Worm (Caenorhabditis elegans) whole organism, L4 larva: ENCODE results near the gene unc-64.

Experiments used
- ZK546.5 ChIP-seq, 2 experiments: sonication (generic microtip); optimal IDR thresholded peaks; 2 replicates each; lab custom pipeline; 2017; ENCODE audit warnings: missing biosample characterization in 2 of 2, missing genetic modification characterization in 2 of 2
- ceh-28 ChIP-seq: fragments of 150-350 bp; optimal IDR thresholded peaks from 2 replicates; lab custom pipeline; 2014; ENCODE audit warnings: missing biosample characterization, missing genetic modification reagents, missing genetic modification characterization
- ceh-62 ChIP-seq: sonication (generic microtip); optimal IDR thresholded peaks from 2 replicates; lab custom pipeline; 2017; ENCODE audit warnings: missing biosample characterization, missing genetic modification characterization
- lin-13 ChIP-seq: fragments of 150-350 bp; optimal IDR thresholded peaks from 2 replicates; lab custom pipeline; 2014; ENCODE audit warnings: missing biosample characterization, missing genetic modification reagents, missing genetic modification characterization
- lin-29 ChIP-seq: fragments of 200-800 bp; sonication (Bioruptor generic); IDR thresholded peaks from 2 replicates; pipeline ENCODE4 v1.3.6; 2022; ENCODE audit warnings: missing genetic modification reagents, missing genetic modification characterization, missing compliant biosample characterization
- lin-39 ChIP-seq: fragments of 150-350 bp; optimal IDR thresholded peaks from 2 replicates; lab custom pipeline; 2014; ENCODE audit warnings: missing biosample characterization, missing genetic modification reagents, missing genetic modification characterization
- mdl-1 ChIP-seq, 2 experiments: fragments of 150-350 bp in 1 of 2; sonication (generic microtip) in 1 of 2; optimal IDR thresholded peaks; 2 replicates each; lab custom pipeline; 2014 to 2017; ENCODE audit warnings: missing biosample characterization in 2 of 2, missing genetic modification characterization in 2 of 2
- nhr-10 ChIP-seq: fragments of 150-350 bp; optimal IDR thresholded peaks from 2 replicates; lab custom pipeline; 2014; ENCODE audit warnings: missing biosample characterization, missing genetic modification characterization
- nhr-76 ChIP-seq: fragments of 150-350 bp; optimal IDR thresholded peaks from 2 replicates; lab custom pipeline; 2014; ENCODE audit warnings: missing biosample characterization, missing genetic modification characterization
- pqm-1 ChIP-seq: sonication (generic microtip); optimal IDR thresholded peaks from 2 replicates; lab custom pipeline; 2017; ENCODE audit warnings: missing biosample characterization, missing genetic modification characterization
- skn-1 ChIP-seq: fragments of 150-350 bp; optimal IDR thresholded peaks from 2 replicates; lab custom pipeline; 2014; ENCODE audit warnings: missing biosample characterization, missing genetic modification characterization
- snpc-1.2 ChIP-seq: fragments of 200-800 bp; sonication (Bioruptor generic); IDR thresholded peaks from 2 replicates; pipeline ENCODE4 v1.3.6; 2022; ENCODE audit warnings: missing genetic modification reagents, missing genetic modification characterization, missing compliant biosample characterization
- unc-39 ChIP-seq: sonication (generic microtip); optimal IDR thresholded peaks from 2 replicates; lab custom pipeline; 2017; ENCODE audit warnings: missing biosample characterization, missing genetic modification characterization
- ztf-11 ChIP-seq: fragments of 150-350 bp; optimal IDR thresholded peaks from 2 replicates; lab custom pipeline; 2014; ENCODE audit warnings: missing biosample characterization, missing genetic modification characterization

ce11 chrIII:13322578-13322977, 45.5 kb downstream of the unc-64 start, which contains the start of gene F53A2.11:
- TF ChIP-seq lin-39 (no peak), snpc-1.2 (GFP tag; lab: Robert Waterston, UW) (no peak), ceh-28 (tag; lab: Kevin White, UChicago) (no peak), ceh-62 (tag; lab: Kevin White, UChicago) (no peak), pqm-1 (tag; lab: Kevin White, UChicago) (no peak), ZK546.5 (tag; optimal IDR thresholded peaks at IDR 0.05; lab: Kevin White, UChicago) (no peak), skn-1 (tag; lab: Kevin White, UChicago) (no peak), mdl-1 (tag; optimal IDR thresholded peaks at IDR 0.05; lab: Kevin White, UChicago) (no peak), ztf-11 (no peak), unc-39 (tag; lab: Kevin White, UChicago) (no peak), nhr-76 (no peak), lin-13 (GFP tag; lab: Kevin White, UChicago) (no peak), lin-29 (no peak), nhr-10 (no peak)
